Worm (Caenorhabditis elegans) whole organism, dauer: ENCODE data around the gene F35H10.6.

Source experiments
- unc-62 ChIP-seq: sonication (generic microtip); optimal IDR thresholded peaks from 2 replicates; lab custom pipeline; 2017; ENCODE audit warnings: missing biosample characterization, missing genetic modification reagents, missing genetic modification characterization

The F35H10.6 gene

ce11 chrIV:8299636-8300035, at the start of gene F35H10.6:
F35H10.6 (plus strand) TSS chrIV:8299936.
- no peak for TF ChIP-seq unc-62 (GFP tag; lab: Kevin White, UChicago)

ce11 chrIV:8251346-8251745, 48.4 kb upstream of the F35H10.6 start:
- no peak for TF ChIP-seq unc-62 (GFP tag; lab: Kevin White, UChicago)

- no peak for TF ChIP-seq unc-62 (GFP tag; lab: Kevin White, UChicago)
Measured at ce11 chrIV:8252856-8253255, 46.9 kb upstream of the F35H10.6 start.

- TF ChIP-seq unc-62 (GFP tag; lab: Kevin White, UChicago): no peak
Measured at ce11 chrIV:8254193-8254592, 45.5 kb upstream of the F35H10.6 start.

- no peak for TF ChIP-seq unc-62 (GFP tag; lab: Kevin White, UChicago)
Measured at ce11 chrIV:8255221-8255620, 44.5 kb upstream of the F35H10.6 start.

- no peak for TF ChIP-seq unc-62 (GFP tag; lab: Kevin White, UChicago)
Measured at ce11 chrIV:8259904-8260303, 39.8 kb upstream of the F35H10.6 start, which contains the start of gene K07H8.7. K07H8.7 (minus strand) TSS chrIV:8260004.

- no peak for TF ChIP-seq unc-62 (GFP tag; lab: Kevin White, UChicago)
Measured at ce11 chrIV:8260848-8261638, 38.7 kb upstream of the F35H10.6 start, which contains the start of gene vit-6. vit-6 (plus strand) TSS chrIV:8261157.

- no peak for TF ChIP-seq unc-62 (GFP tag; lab: Kevin White, UChicago)
Measured at ce11 chrIV:8262671-8263070, 37.1 kb upstream of the F35H10.6 start.

- no peak for TF ChIP-seq unc-62 (GFP tag; lab: Kevin White, UChicago)
Measured at ce11 chrIV:8266024-8266949, 33.4 kb upstream of the F35H10.6 start.

- no peak for TF ChIP-seq unc-62 (GFP tag; lab: Kevin White, UChicago)
Measured at ce11 chrIV:8268024-8268423, 31.7 kb upstream of the F35H10.6 start, which contains the start of the genes K07H8.5 and K07H8.8. K07H8.5 (plus strand) TSS chrIV:8268324. K07H8.8 (minus strand) TSS chrIV:8268412.

- no peak for TF ChIP-seq unc-62 (GFP tag; lab: Kevin White, UChicago)
Measured at ce11 chrIV:8273334-8273733, 26.4 kb upstream of the F35H10.6 start.

ce11 chrIV:8275232-8275631, 24.5 kb upstream of the F35H10.6 start, which contains the start of gene K07H8.11:
K07H8.11 (minus strand) TSS chrIV:8275332.
- no peak for TF ChIP-seq unc-62 (GFP tag; lab: Kevin White, UChicago)

- no peak for TF ChIP-seq unc-62 (GFP tag; lab: Kevin White, UChicago)
Measured at ce11 chrIV:8276609-8277008, 23.1 kb upstream of the F35H10.6 start, which contains the start of gene K07H8.12. K07H8.12 (minus strand) TSS chrIV:8276709.

ce11 chrIV:8283214-8283613, 16.5 kb upstream of the F35H10.6 start:
- TF ChIP-seq unc-62 (GFP tag; lab: Kevin White, UChicago): no peak

ce11 chrIV:8286352-8286751, 13.4 kb upstream of the F35H10.6 start, which contains the start of gene K07H8.9:
K07H8.9 (minus strand) TSS chrIV:8286476.
- no peak for TF ChIP-seq unc-62 (GFP tag; lab: Kevin White, UChicago)

ce11 chrIV:8287287-8287686, 12.4 kb upstream of the F35H10.6 start:
- TF ChIP-seq unc-62 (GFP tag; lab: Kevin White, UChicago): no peak
